Worm (Caenorhabditis elegans) whole organism, late embryonic: Measurements from ENCODE around the gene R13A5.10.

Experiments used
- C08G9.2 ChIP-seq: sonication (generic microtip); optimal IDR thresholded peaks from 2 replicates; lab custom pipeline; 2016; ENCODE audit warnings: mild to moderate bottlenecking, missing genetic modification characterization, moderate library complexity, missing compliant biosample characterization
- K02D7.2 ChIP-seq: sonication (generic microtip); optimal IDR thresholded peaks from 2 replicates; lab custom pipeline; 2017; ENCODE audit warnings: mild to moderate bottlenecking, missing genetic modification characterization, missing compliant biosample characterization
- K09A11.1 ChIP-seq: sonication (generic microtip); optimal IDR thresholded peaks from 2 replicates; lab custom pipeline; 2017; ENCODE audit warnings: antibody characterized with exemption, mild to moderate bottlenecking, missing genetic modification characterization, missing compliant biosample characterization; ENCODE audit not compliant: insufficient read depth
- ahr-1 ChIP-seq: sonication (generic microtip); optimal IDR thresholded peaks from 2 replicates; lab custom pipeline; 2016; ENCODE audit warnings: missing genetic modification characterization, missing compliant biosample characterization
- ceh-14 ChIP-seq: sonication (generic microtip); optimal IDR thresholded peaks from 2 replicates; lab custom pipeline; 2016; ENCODE audit warnings: missing genotype, missing genetic modification characterization, missing compliant biosample characterization
- ceh-22 ChIP-seq: sonication (generic microtip); optimal IDR thresholded peaks from 2 replicates; lab custom pipeline; 2017; ENCODE audit warnings: missing biosample characterization, missing genetic modification characterization
- ceh-24 ChIP-seq: sonication (generic microtip); optimal IDR thresholded peaks from 2 replicates; lab custom pipeline; 2016; ENCODE audit warnings: mild to moderate bottlenecking, missing genetic modification characterization, missing compliant biosample characterization
- ceh-31 ChIP-seq: sonication (generic microtip); optimal IDR thresholded peaks from 2 replicates; lab custom pipeline; 2016; ENCODE audit warnings: missing genetic modification characterization, missing compliant biosample characterization
- ceh-45 ChIP-seq: fragments of 200-800 bp; sonication (Bioruptor generic); IDR thresholded peaks from 2 replicates; pipeline ENCODE4 v1.3.6; 2022; ENCODE audit warnings: missing genetic modification reagents, missing genetic modification characterization, missing compliant biosample characterization
- ceh-48 ChIP-seq: sonication (generic microtip); optimal IDR thresholded peaks from 2 replicates; lab custom pipeline; 2016; ENCODE audit warnings: missing genetic modification characterization, inconsistent platforms, missing compliant biosample characterization
- ceh-6 ChIP-seq: fragments of 200-800 bp; sonication (Bioruptor generic); optimal IDR thresholded peaks from 2 replicates; lab custom pipeline; 2018; ENCODE audit warnings: mild to moderate bottlenecking, missing genetic modification characterization, missing compliant biosample characterization
- dmd-4 ChIP-seq: sonication (generic microtip); optimal IDR thresholded peaks from 2 replicates; lab custom pipeline; 2016; ENCODE audit warnings: borderline replicate concordance, missing genetic modification characterization, missing compliant biosample characterization
- dve-1 ChIP-seq: sonication (generic microtip); optimal IDR thresholded peaks from 2 replicates; lab custom pipeline; 2017; ENCODE audit warnings: antibody characterized with exemption, mild to moderate bottlenecking, missing genetic modification characterization, missing compliant biosample characterization
- elt-2 ChIP-seq: sonication (generic microtip); optimal IDR thresholded peaks from 2 replicates; lab custom pipeline; 2016; ENCODE audit warnings: missing genetic modification reagents, missing genetic modification characterization, missing compliant biosample characterization
- elt-4 ChIP-seq: sonication (generic microtip); optimal IDR thresholded peaks from 2 replicates; lab custom pipeline; 2016; ENCODE audit warnings: missing genetic modification characterization, missing compliant biosample characterization
- ets-4 ChIP-seq: sonication (generic microtip); optimal IDR thresholded peaks from 2 replicates; lab custom pipeline; 2016; ENCODE audit warnings: missing genetic modification characterization, missing compliant biosample characterization
- eyg-1 ChIP-seq: sonication (generic microtip); optimal IDR thresholded peaks from 2 replicates; lab custom pipeline; 2016; ENCODE audit warnings: missing genotype, missing genetic modification characterization, missing compliant biosample characterization
- fax-1 ChIP-seq: sonication (generic microtip); optimal IDR thresholded peaks from 2 replicates; lab custom pipeline; 2016; ENCODE audit warnings: missing genotype, missing genetic modification characterization, missing compliant biosample characterization
- fkh-10 ChIP-seq: fragments of 150-350 bp; optimal IDR thresholded peaks from 2 replicates; lab custom pipeline; 2014; ENCODE audit warnings: missing biosample characterization, missing genetic modification reagents, missing genetic modification characterization
- gmeb-2 ChIP-seq: sonication (generic microtip); optimal IDR thresholded peaks from 2 replicates; lab custom pipeline; 2016; ENCODE audit warnings: missing genetic modification characterization, inconsistent platforms, missing compliant biosample characterization
- hlh-15 ChIP-seq: sonication (generic microtip); optimal IDR thresholded peaks from 2 replicates; lab custom pipeline; 2016; ENCODE audit warnings: missing genetic modification characterization, missing compliant biosample characterization
- hlh-30 ChIP-seq: sonication (generic microtip); optimal IDR thresholded peaks from 2 replicates; lab custom pipeline; 2017; ENCODE audit warnings: antibody characterized with exemption, missing genetic modification characterization, missing compliant biosample characterization; ENCODE audit not compliant: insufficient read depth
- hlh-6 ChIP-seq: sonication (generic microtip); optimal IDR thresholded peaks from 2 replicates; lab custom pipeline; 2016; ENCODE audit warnings: missing genotype, missing genetic modification characterization, missing compliant biosample characterization
- hlh-8 ChIP-seq: sonication (generic microtip); optimal IDR thresholded peaks from 2 replicates; lab custom pipeline; 2016; ENCODE audit warnings: missing genotype, missing genetic modification characterization, missing compliant biosample characterization
- lim-6 ChIP-seq: sonication (generic microtip); optimal IDR thresholded peaks from 2 replicates; lab custom pipeline; 2016; ENCODE audit warnings: missing genetic modification characterization, missing compliant biosample characterization
- madf-2 ChIP-seq: sonication (generic microtip); optimal IDR thresholded peaks from 2 replicates; lab custom pipeline; 2017; ENCODE audit warnings: missing genetic modification characterization, missing compliant biosample characterization
- mec-3 ChIP-seq: sonication (generic microtip); optimal IDR thresholded peaks from 2 replicates; lab custom pipeline; 2016; ENCODE audit warnings: borderline replicate concordance, missing genetic modification characterization, missing compliant biosample characterization
- nfya-1 ChIP-seq: sonication (generic microtip); optimal IDR thresholded peaks from 2 replicates; lab custom pipeline; 2017; ENCODE audit warnings: missing genetic modification characterization, mild to moderate bottlenecking, missing compliant biosample characterization, antibody characterized with exemption, moderate library complexity
- nhr-11 ChIP-seq: fragments of 150-350 bp; optimal IDR thresholded peaks from 2 replicates; lab custom pipeline; 2014; ENCODE audit warnings: missing biosample characterization, missing genetic modification characterization
- nhr-232 ChIP-seq: sonication (generic microtip); optimal IDR thresholded peaks from 2 replicates; lab custom pipeline; 2016; ENCODE audit warnings: missing genetic modification characterization, missing compliant biosample characterization
- npax-4 ChIP-seq: sonication (generic microtip); optimal IDR thresholded peaks from 2 replicates; lab custom pipeline; 2016; ENCODE audit warnings: missing genetic modification characterization, missing compliant biosample characterization
- odd-2 ChIP-seq: sonication (generic microtip); optimal IDR thresholded peaks from 2 replicates; lab custom pipeline; 2017; ENCODE audit warnings: antibody characterized with exemption, mild to moderate bottlenecking, missing genetic modification characterization, missing compliant biosample characterization
- pha-2 ChIP-seq: sonication (generic microtip); optimal IDR thresholded peaks from 2 replicates; lab custom pipeline; 2017; ENCODE audit warnings: mild to moderate bottlenecking, missing genetic modification characterization, missing compliant biosample characterization
- pha-4 ChIP-seq: fragments of 150-350 bp; optimal IDR thresholded peaks from 2 replicates; lab custom pipeline; 2018; ENCODE audit warnings: missing biosample characterization, missing genetic modification reagents, missing genetic modification characterization
- ref-2 ChIP-seq: sonication (generic microtip); optimal IDR thresholded peaks from 2 replicates; lab custom pipeline; 2016; ENCODE audit warnings: missing genetic modification characterization, missing compliant biosample characterization
- sdc-2 ChIP-seq: sonication (generic microtip); optimal IDR thresholded peaks from 2 replicates; lab custom pipeline; 2016; ENCODE audit warnings: missing genotype, missing genetic modification characterization, missing compliant biosample characterization
- sox-2 ChIP-seq: fragments of 200-800 bp; sonication (Bioruptor generic); IDR thresholded peaks from 2 replicates; pipeline ENCODE4 v1.3.6; 2022; ENCODE audit warnings: missing genetic modification reagents, missing genetic modification characterization, missing compliant biosample characterization
- sox-4 ChIP-seq: sonication (generic microtip); optimal IDR thresholded peaks from 2 replicates; lab custom pipeline; 2017; ENCODE audit warnings: mild to moderate bottlenecking, missing genetic modification characterization, inconsistent platforms, missing compliant biosample characterization
- syd-9 ChIP-seq: sonication (generic microtip); optimal IDR thresholded peaks from 2 replicates; lab custom pipeline; 2016; ENCODE audit warnings: mild to moderate bottlenecking, missing genetic modification characterization, moderate library complexity, missing compliant biosample characterization
- ttx-3 ChIP-seq: sonication (generic microtip); optimal IDR thresholded peaks from 2 replicates; lab custom pipeline; 2016; ENCODE audit warnings: missing genetic modification reagents, missing genetic modification characterization, missing compliant biosample characterization
- unc-42 ChIP-seq: sonication (generic microtip); optimal IDR thresholded peaks from 2 replicates; lab custom pipeline; 2016; ENCODE audit warnings: missing genotype, missing genetic modification characterization, missing compliant biosample characterization
- zip-5 ChIP-seq: sonication (generic microtip); optimal IDR thresholded peaks from 2 replicates; lab custom pipeline; 2016; ENCODE audit warnings: missing genetic modification characterization, missing compliant biosample characterization

R13A5.10 gene

DNA sequence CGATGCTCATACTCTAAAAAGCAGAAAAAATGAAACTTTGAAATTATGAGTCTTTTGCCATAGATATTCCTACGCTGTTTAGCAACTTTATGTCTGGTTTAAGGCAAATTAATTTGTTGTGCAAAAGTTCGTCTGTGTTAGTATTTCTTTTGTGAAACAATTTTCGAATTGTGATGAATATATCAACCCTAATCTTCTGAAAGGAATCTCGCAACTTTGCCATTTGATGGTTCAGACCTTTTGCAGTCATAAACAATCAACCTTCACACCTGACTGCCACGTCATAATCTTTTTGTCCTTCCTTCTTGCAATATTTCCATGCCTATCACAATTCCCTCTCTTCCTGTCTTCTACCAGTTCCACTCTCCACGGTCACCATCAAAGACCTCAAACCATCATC lies 37.1 kb upstream of the R13A5.10 start:
- TF ChIP-seq ets-4 (tag; lab: Kevin White, UChicago) (no peak), ceh-22 (no peak), ceh-31 (tag; lab: Kevin White, UChicago) (no peak), hlh-6 (tag; lab: Kevin White, UChicago) (no peak), mec-3 (tag; lab: Kevin White, UChicago) (no peak)

DNA sequence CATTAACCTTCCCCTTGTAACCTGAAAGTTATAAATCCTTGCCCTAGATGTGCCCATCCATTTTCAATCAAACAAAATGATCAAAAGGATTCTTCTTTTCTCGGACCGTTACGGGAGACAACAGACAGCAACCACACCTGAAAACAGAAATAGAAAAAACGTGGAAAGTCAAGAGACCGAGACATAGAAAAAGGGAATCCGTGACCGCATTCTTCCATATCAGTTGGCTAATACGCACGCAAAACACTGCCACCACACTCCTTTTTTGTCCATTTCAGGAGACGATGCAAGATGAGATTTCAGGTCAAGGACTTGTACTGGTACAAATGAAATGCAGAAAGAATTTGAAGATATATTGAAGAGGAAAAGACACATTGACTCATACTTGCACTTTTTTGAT lies 35.5 kb upstream of the R13A5.10 start:
- TF ChIP-seq sox-2 (GFP tag; lab: Robert Waterston, UW) (no peak), pha-2 (tag; lab: Kevin White, UChicago) (no peak), npax-4 (tag; lab: Kevin White, UChicago) (no peak), C08G9.2 (no peak), dve-1 (tag; lab: Kevin White, UChicago) (no peak), eyg-1 (no peak), fkh-10 (GFP tag; lab: Kevin White, UChicago) (no peak), zip-5 (tag; lab: Kevin White, UChicago) (no peak)

DNA sequence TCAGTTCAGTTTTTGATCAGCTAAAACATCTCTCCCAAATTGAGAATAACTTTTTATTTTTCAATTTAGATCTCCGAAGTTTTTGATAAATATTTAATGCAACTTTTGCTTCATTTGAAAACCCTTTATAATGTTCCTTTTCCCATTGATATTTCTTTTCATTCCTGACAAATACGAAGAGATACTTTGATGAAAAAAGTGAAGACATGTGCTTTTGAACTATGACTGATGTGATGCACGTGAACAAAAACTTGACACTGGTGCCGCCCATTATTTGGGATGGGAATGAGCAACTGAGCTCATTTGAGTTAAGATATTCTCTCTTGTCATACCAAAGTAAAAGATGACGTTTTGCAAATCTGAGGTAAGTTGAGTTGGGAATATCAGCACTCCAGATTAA lies 33.4 kb upstream of the R13A5.10 start, which contains the start of gene T04A6.1:
Gene T04A6.1, plus strand, starts transcription at position 301 of the 400 bp plus-strand sequence.
- TF ChIP-seq dmd-4 (tag; lab: Kevin White, UChicago) (no peak), pha-4 (tag; lab: Kevin White, UChicago) (no peak), ahr-1 (tag; lab: Kevin White, UChicago) (no peak), ceh-48 (no peak), ceh-6 (GFP tag; lab: Kevin White, UChicago) (no peak), sox-4 (tag; lab: Kevin White, UChicago) (no peak), gmeb-2 (no peak), hlh-30 (tag; lab: Kevin White, UChicago) (no peak), ceh-45 (GFP tag; lab: Robert Waterston, UW) (no peak), mec-3 (tag; lab: Kevin White, UChicago) (no peak), ceh-24 (tag; lab: Kevin White, UChicago) (no peak), lim-6 (tag; lab: Kevin White, UChicago) (no peak), madf-2 (tag; lab: Kevin White, UChicago) (no peak), elt-4 (tag; lab: Kevin White, UChicago) (no peak), hlh-8 (tag; lab: Kevin White, UChicago) (no peak), unc-42 (no peak)

DNA sequence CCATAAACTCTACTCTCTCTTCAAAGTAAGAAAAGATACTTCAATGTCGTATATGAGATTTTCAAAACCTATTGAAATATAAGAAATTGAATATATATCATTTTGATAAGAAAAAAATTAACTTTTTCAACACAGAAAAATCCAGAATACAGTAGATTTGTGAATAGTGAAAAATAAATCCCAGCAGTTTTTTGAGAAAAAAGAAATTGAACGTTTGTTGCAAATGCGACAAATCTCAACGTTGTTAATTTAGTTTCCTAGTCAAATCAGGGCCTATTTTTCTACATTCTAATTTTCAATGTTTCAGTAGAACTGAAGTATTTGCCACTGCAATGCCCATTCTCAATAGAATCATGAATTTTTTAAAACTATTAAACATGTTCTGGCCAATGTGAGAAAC lies 31.7 kb upstream of the R13A5.10 start, which contains the start of gene T04A6.2:
Gene T04A6.2, plus strand, starts transcription at position 301 of the 400 bp plus-strand sequence.
- TF ChIP-seq K02D7.2, result no peak
- no peak for TF ChIP-seq ceh-14
- no peak for TF ChIP-seq hlh-6 (tag; lab: Kevin White, UChicago)
- no peak for TF ChIP-seq odd-2 (tag; lab: Kevin White, UChicago)
- TF ChIP-seq hlh-30 (tag; lab: Kevin White, UChicago), result no peak
- TF ChIP-seq K09A11.1 (tag; lab: Kevin White, UChicago), result no peak
- TF ChIP-seq fax-1 (tag; lab: Kevin White, UChicago), result no peak
- no peak for TF ChIP-seq C08G9.2
- no peak for TF ChIP-seq elt-2 (tag; lab: Kevin White, UChicago)
- TF ChIP-seq nhr-11, result no peak
- no peak for TF ChIP-seq ceh-6 (GFP tag; lab: Kevin White, UChicago)
- no peak for TF ChIP-seq hlh-8 (tag; lab: Kevin White, UChicago)
- TF ChIP-seq syd-9 (tag; lab: Kevin White, UChicago), result no peak
- TF ChIP-seq nhr-232, result no peak
- no peak for TF ChIP-seq sdc-2
- no peak for TF ChIP-seq nfya-1 (tag; lab: Kevin White, UChicago)
- TF ChIP-seq npax-4 (tag; lab: Kevin White, UChicago), result no peak
- TF ChIP-seq ref-2 (tag; lab: Kevin White, UChicago), result no peak
- TF ChIP-seq hlh-15 (tag; lab: Kevin White, UChicago), result no peak
- no peak for TF ChIP-seq ttx-3 (tag; lab: Kevin White, UChicago)
